Fruit fly (Drosophila melanogaster): ENCODE measurements around the gene Galphaf.

Gene Galphaf

dm6 chr3L:16652531-16652930 lies 15.2 kb downstream of the Galphaf start (continued):
- TF ChIP-seq CG12236 (GFP tag; optimal IDR thresholded peaks at IDR 0.05) (no peak), ind (GFP tag; optimal IDR thresholded peaks at IDR 0.05) (no peak), gce (GFP tag; IDR thresholded peaks at IDR 0.05) (no peak), CG5245 (GFP tag; optimal IDR thresholded peaks at IDR 0.05) (no peak), CG13123 (GFP tag; optimal IDR thresholded peaks at IDR 0.05) (no peak), dan (GFP tag; IDR thresholded peaks at IDR 0.05) (no peak), odd (GFP tag; optimal IDR thresholded peaks at IDR 0.05) (no peak), fru (optimal IDR thresholded peaks at IDR 0.05) (no peak), stwl (tag; optimal IDR thresholded peaks at IDR 0.05) (no peak), CG1832 (GFP tag; optimal IDR thresholded peaks at IDR 0.05) (no peak), CG11398 (GFP tag; optimal IDR thresholded peaks at IDR 0.05) (no peak), CG2678 (tag; optimal IDR thresholded peaks at IDR 0.05) (no peak), ash1 (GFP tag; optimal IDR thresholded peaks at IDR 0.05) (no peak), sens-2 (GFP tag; IDR thresholded peaks at IDR 0.05) (peak; percentile 40; the same call in 1 of the 2 replicates), CG15601 (tag; optimal IDR thresholded peaks at IDR 0.05) (no peak), pfk (GFP tag; optimal IDR thresholded peaks at IDR 0.05) (no peak), CrebB (tag; optimal IDR thresholded peaks at IDR 0.05) (no peak), vnd (GFP tag; IDR thresholded peaks at IDR 0.05; ENCODE audit: partially characterized antibody) (no peak), CG18764 (GFP tag; optimal IDR thresholded peaks at IDR 0.05) (no peak), CG1602 (GFP tag; optimal IDR thresholded peaks at IDR 0.05) (no peak), GATAe (GFP tag; conservative IDR thresholded peaks at IDR 0.05) (peak; percentile 29; the same call in 1 of the 2 replicates), CG34376 (GFP tag; optimal IDR thresholded peaks at IDR 0.05) (peak; percentile 76), sna (GFP tag; IDR thresholded peaks at IDR 0.05; ENCODE audit: partially characterized antibody) (no peak), tap (tag; optimal IDR thresholded peaks at IDR 0.05) (no peak), CG3163 (GFP tag; optimal IDR thresholded peaks at IDR 0.05) (no peak), mirr (GFP tag; optimal IDR thresholded peaks at IDR 0.05) (peak; percentile 89), Ravus (GFP tag; IDR thresholded peaks at IDR 0.05) (no peak), CG43689 (GFP tag; IDR thresholded peaks at IDR 0.05) (no peak)

dm6 chr3L:16651127-16651526 lies 16.6 kb downstream of the Galphaf start:
- TF ChIP-seq so (GFP tag; IDR thresholded peaks at IDR 0.05) (0 out of 3 replicates have a peak, but pooled peaks have one; percentile 32), CG43689 (GFP tag; IDR thresholded peaks at IDR 0.05) (0 out of 2 replicates have a peak, but pooled peaks have one; percentile 22), Dfd (GFP tag; optimal IDR thresholded peaks at IDR 0.05) (no peak), CG5953 (GFP tag; IDR thresholded peaks at IDR 0.05) (0 out of 2 replicates have a peak, but pooled peaks have one; percentile 32), dysf (GFP tag; IDR thresholded peaks at IDR 0.05) (0 out of 3 replicates have a peak, but pooled peaks have one; percentile 16), Med (GFP tag) (peak; percentile 72), dpn (GFP tag; optimal IDR thresholded peaks at IDR 0.05) (no peak), vvl (GFP tag; IDR thresholded peaks at IDR 0.05) (peak; percentile 18; the same call in 1 of the 2 replicates), Spps (tag; optimal IDR thresholded peaks at IDR 0.05) (no peak), CG3847 (GFP tag; IDR thresholded peaks at IDR 0.05) (0 out of 2 replicates have a peak, but pooled peaks have one; percentile 11), mam (GFP tag; optimal IDR thresholded peaks at IDR 0.05) (no peak)

dm6 chr3L:16650078-16650477 lies 17.7 kb downstream of the Galphaf start:
- TF ChIP-seq bowl (GFP tag; IDR thresholded peaks at IDR 0.05): 0 out of 2 replicates have a peak, but pooled peaks have one; percentile 23
- no peak for TF ChIP-seq dmrt11E (tag; optimal IDR thresholded peaks at IDR 0.05)
- peak; percentile 7 for TF ChIP-seq sens (GFP tag)
- no peak for TF ChIP-seq CG1603 (tag; optimal IDR thresholded peaks at IDR 0.05)
- TF ChIP-seq Med (GFP tag): peak; percentile 60
- TF ChIP-seq CG18262 (tag; optimal IDR thresholded peaks at IDR 0.05): no peak
- no peak for TF ChIP-seq CG18599 (GFP tag; optimal IDR thresholded peaks at IDR 0.05)
- TF ChIP-seq CG2889 (GFP tag; IDR thresholded peaks at IDR 0.05): no peak
- TF ChIP-seq CG11456 (GFP tag; IDR thresholded peaks at IDR 0.05): 0 out of 3 replicates have a peak, but pooled peaks have one; percentile 43
- TF ChIP-seq CG4617 (GFP tag; optimal IDR thresholded peaks at IDR 0.05; ENCODE audit: borderline replicate concordance): no peak
- 0 out of 2 replicates have a peak, but pooled peaks have one; percentile 16 for TF ChIP-seq CG5953 (GFP tag; IDR thresholded peaks at IDR 0.05)
- TF ChIP-seq dmrt99B (tag; optimal IDR thresholded peaks at IDR 0.05): no peak
- 0 out of 3 replicates have a peak, but pooled peaks have one; percentile 14 for TF ChIP-seq hb (GFP tag; IDR thresholded peaks at IDR 0.05; ENCODE audit: partially characterized antibody)
- TF ChIP-seq NFAT (GFP tag; IDR thresholded peaks at IDR 0.05): no peak
- TF ChIP-seq ato (GFP tag; IDR thresholded peaks at IDR 0.05; ENCODE audit: partially characterized antibody): no peak

All from whole organism, embryonic.